Fruit fly (Drosophila melanogaster) whole organism, embryonic: ENCODE results near the gene PK2-R2.
A peak's percentile ranks its signal among the peaks of the same experiment; 100 is the strongest.

ENCODE experiments used
- Abd-B ChIP-seq: fragments of 200-800 bp; sonication (Bioruptor generic); optimal IDR thresholded peaks from 2 replicates; lab custom pipeline; 2018; ENCODE audit warnings: missing biosample characterization, mild to moderate bottlenecking, missing genetic modification characterization, moderate library complexity
- Atf-2 ChIP-seq: fragments of 200-800 bp; sonication (Bioruptor generic); optimal IDR thresholded peaks from 2 replicates; lab custom pipeline; 2016; ENCODE audit warnings: missing biosample characterization, missing genetic modification characterization
- Awh ChIP-seq: fragments of 200-800 bp; sonication (Bioruptor generic); IDR thresholded peaks from 2 replicates; pipeline ENCODE4, ENCODE4 v1.3.6; 2022; ENCODE audit warnings: missing biosample characterization, missing genetic modification characterization
- C15 ChIP-seq: fragments of 200-800 bp; sonication (Bioruptor generic); IDR thresholded peaks from 3 replicates; pipeline ENCODE4 v1.3.6; 2022; ENCODE audit warnings: missing biosample characterization, missing genetic modification characterization
- CG10321 ChIP-seq: fragments of 200-800 bp; sonication (Bioruptor generic); IDR thresholded peaks from 2 replicates; pipeline ENCODE4 v1.3.6; 2022; ENCODE audit warnings: missing biosample characterization, missing genetic modification characterization
- CG13296 ChIP-seq: fragments of 200-800 bp; sonication (Bioruptor generic); optimal IDR thresholded peaks from 3 replicates; lab custom pipeline; 2018; ENCODE audit warnings: missing biosample characterization, mild to moderate bottlenecking, missing genetic modification characterization
- CG14965 ChIP-seq: fragments of 200-800 bp; sonication (Bioruptor generic); optimal IDR thresholded peaks from 2 replicates; lab custom pipeline; 2016; ENCODE audit warnings: missing biosample characterization, missing genetic modification characterization, borderline replicate concordance
- CG15269 ChIP-seq: fragments of 200-800 bp; sonication (Bioruptor generic); optimal IDR thresholded peaks from 2 replicates; lab custom pipeline; 2018; ENCODE audit warnings: missing biosample characterization, mild to moderate bottlenecking, missing genetic modification characterization, moderate library complexity
- CG17829 ChIP-seq: fragments of 200-800 bp; optimal IDR thresholded peaks from 2 replicates; lab custom pipeline; 2019; ENCODE audit warnings: missing biosample characterization, mild to moderate bottlenecking, missing genetic modification characterization, moderate library complexity
- CG2129 ChIP-seq: fragments of 200-800 bp; sonication (Bioruptor generic); IDR thresholded peaks from 2 replicates; pipeline ENCODE4 v1.3.6; 2022; ENCODE audit warnings: missing biosample characterization, missing genetic modification characterization; ENCODE audit not compliant: partially characterized antibody
- CG34422 ChIP-seq: fragments of 200-800 bp; sonication (Bioruptor generic); IDR thresholded peaks from 3 replicates; pipeline ENCODE4 v1.3.6; 2022; ENCODE audit warnings: missing biosample characterization, missing genetic modification characterization
- CG3995 ChIP-seq: fragments of 200-800 bp; sonication (Bioruptor generic); optimal IDR thresholded peaks from 3 replicates; lab custom pipeline; 2016; ENCODE audit warnings: missing biosample characterization, missing genetic modification characterization
- CG4730 ChIP-seq: fragments of 200-800 bp; sonication (Bioruptor generic); IDR thresholded peaks from 2 replicates; pipeline ENCODE4 v1.3.6; 2022; ENCODE audit warnings: missing biosample characterization, missing genetic modification characterization
- CG5180 ChIP-seq: fragments of 200-800 bp; sonication (Bioruptor generic); optimal IDR thresholded peaks from 3 replicates; lab custom pipeline; 2017; ENCODE audit warnings: missing biosample characterization, missing genetic modification characterization, mild to moderate bottlenecking, moderate library complexity, missing genetic modification reagents
- CG6272 ChIP-seq: fragments of 200-800 bp; sonication (Bioruptor generic); IDR thresholded peaks from 2 replicates; pipeline ENCODE4 v1.3.6; 2022; ENCODE audit warnings: missing biosample characterization, missing genetic modification characterization
- CG6813 ChIP-seq: fragments of 200-800 bp; sonication (Bioruptor generic); optimal IDR thresholded peaks from 2 replicates; lab custom pipeline; 2017; ENCODE audit warnings: missing biosample characterization, missing genetic modification characterization, mild to moderate bottlenecking, moderate library complexity, missing genetic modification reagents
- CG7745 ChIP-seq: fragments of 200-800 bp; sonication (Bioruptor generic); optimal IDR thresholded peaks from 2 replicates; lab custom pipeline; 2018; ENCODE audit warnings: missing biosample characterization, mild to moderate bottlenecking, missing genetic modification characterization, moderate library complexity
- CG7928 ChIP-seq: fragments of 200-800 bp; sonication (Bioruptor generic); optimal IDR thresholded peaks from 2 replicates; lab custom pipeline; 2017; ENCODE audit warnings: missing biosample characterization, mild to moderate bottlenecking, missing genetic modification characterization
- CG8388 ChIP-seq: fragments of 200-800 bp; sonication (Bioruptor generic); optimal IDR thresholded peaks from 2 replicates; lab custom pipeline; 2019; ENCODE audit warnings: missing biosample characterization, mild to moderate bottlenecking, missing genetic modification characterization, moderate library complexity
- D19A ChIP-seq: fragments of 200-800 bp; optimal IDR thresholded peaks from 3 replicates; lab custom pipeline; 2019; ENCODE audit warnings: missing biosample characterization, mild to moderate bottlenecking, missing genetic modification characterization, moderate library complexity
- Dip2 ChIP-seq: fragments of 200-800 bp; sonication (Bioruptor generic); IDR thresholded peaks from 2 replicates; pipeline ENCODE4 v1.3.6; 2022; ENCODE audit warnings: missing biosample characterization, missing genetic modification characterization
- Dp ChIP-seq: fragments of 200-800 bp; sonication (Bioruptor generic); optimal IDR thresholded peaks from 2 replicates; lab custom pipeline; 2018; ENCODE audit warnings: missing biosample characterization, mild to moderate bottlenecking, missing genetic modification characterization, moderate library complexity
- E2f2 ChIP-seq: fragments of 200-800 bp; sonication (Bioruptor generic); IDR thresholded peaks from 2 replicates; pipeline ENCODE4 v1.3.6; 2022; ENCODE audit warnings: missing biosample characterization, missing genetic modification characterization
- Ets65A ChIP-seq: fragments of 200-800 bp; sonication (Bioruptor generic); peaks from one replicate; lab custom pipeline; 2016; ENCODE audit warnings: missing biosample characterization, missing genetic modification characterization
- Gsc ChIP-seq: fragments of 200-800 bp; sonication (Bioruptor generic); IDR thresholded peaks from 2 replicates; pipeline ENCODE4 v1.3.6; 2022; ENCODE audit warnings: missing biosample characterization, missing genetic modification characterization
- H15 ChIP-seq: fragments of 200-800 bp; sonication (Bioruptor generic); IDR thresholded peaks from 3 replicates; pipeline ENCODE4 v1.3.6; 2022; ENCODE audit warnings: missing biosample characterization, missing genetic modification characterization
- Jarid2 ChIP-seq: fragments of 200-800 bp; sonication (Bioruptor generic); optimal IDR thresholded peaks from 3 replicates; lab custom pipeline; 2017; ENCODE audit warnings: mild to moderate bottlenecking, missing biosample characterization, missing genetic modification reagents, missing genetic modification characterization
- Lpt ChIP-seq: fragments of >200 bp; optimal IDR thresholded peaks from 2 replicates; lab custom pipeline; 2018; ENCODE audit warnings: missing biosample characterization, missing genetic modification characterization
- Sry-δ ChIP-seq: fragments of 200-800 bp; sonication (Bioruptor generic); optimal IDR thresholded peaks from 2 replicates; lab custom pipeline; 2016; ENCODE audit warnings: missing biosample characterization, missing genetic modification characterization
- ac ChIP-seq: fragments of 200-800 bp; sonication (Bioruptor generic); optimal IDR thresholded peaks from 3 replicates; lab custom pipeline; 2017; ENCODE audit warnings: missing biosample characterization, mild to moderate bottlenecking, missing genetic modification characterization
- bcd ChIP-seq: fragments of 200-800 bp; sonication (Bioruptor generic); optimal IDR thresholded peaks from 2 replicates; lab custom pipeline; 2017; ENCODE audit warnings: missing biosample characterization, mild to moderate bottlenecking, missing genetic modification characterization
- br ChIP-seq: fragments of >200 bp; optimal IDR thresholded peaks from 2 replicates; lab custom pipeline; 2017
- bsh ChIP-seq, 2 experiments: fragments of 200-800 bp; sonication (Bioruptor generic); optimal IDR thresholded peaks; 2 replicates each; lab custom pipeline; 2017 to 2018; ENCODE audit warnings: mild to moderate bottlenecking in 2 of 2, missing biosample characterization in 2 of 2, missing genetic modification characterization in 2 of 2, moderate library complexity in 1 of 2
- da ChIP-seq: fragments of 200-800 bp; sonication (Bioruptor generic); optimal IDR thresholded peaks from 2 replicates; lab custom pipeline; 2016; ENCODE audit warnings: missing biosample characterization, missing genetic modification characterization
- ewg ChIP-seq: fragments of 200-800 bp; sonication (Bioruptor generic); optimal IDR thresholded peaks from 3 replicates; lab custom pipeline; 2017; ENCODE audit warnings: mild to moderate bottlenecking, missing biosample characterization, missing genetic modification reagents, missing genetic modification characterization
- fru ChIP-seq: fragments of >200 bp; optimal IDR thresholded peaks from 2 replicates; lab custom pipeline; 2017
- fu2 ChIP-seq: fragments of 200-800 bp; sonication (Bioruptor generic); optimal IDR thresholded peaks from 2 replicates; lab custom pipeline; 2016; ENCODE audit warnings: missing biosample characterization, missing genetic modification characterization
- gem ChIP-seq: fragments of 200-800 bp; sonication (Bioruptor generic); optimal IDR thresholded peaks from 2 replicates; lab custom pipeline; 2019; ENCODE audit warnings: missing biosample characterization, mild to moderate bottlenecking, missing genetic modification characterization, moderate library complexity
- knrl ChIP-seq: fragments of 200-800 bp; sonication (Bioruptor generic); IDR thresholded peaks from 3 replicates; pipeline ENCODE4 v1.3.6; 2022; ENCODE audit warnings: missing biosample characterization, missing genetic modification characterization; ENCODE audit not compliant: partially characterized antibody
- p53 ChIP-seq: fragments of 200-800 bp; sonication (Bioruptor generic); optimal IDR thresholded peaks from 2 replicates; lab custom pipeline; 2016; ENCODE audit warnings: missing biosample characterization, missing genetic modification characterization
- pan ChIP-seq, 4 experiments: fragments of >200 bp in 3 of 4; fragments of 200-800 bp in 1 of 4; sonication (Bioruptor generic) in 1 of 4; optimal IDR thresholded peaks in 3 of 4; IDR thresholded peaks in 1 of 4; 2 replicates each; pipeline versions ENCODE4 v1.3.6 to Lab custom; 2017 to 2022; ENCODE audit warnings: missing biosample characterization in 2 of 4, missing genetic modification characterization in 2 of 4, mixed read lengths in 1 of 4
- pros ChIP-seq: fragments of 200-800 bp; sonication (Bioruptor generic); optimal IDR thresholded peaks from 3 replicates; lab custom pipeline; 2019; ENCODE audit warnings: missing biosample characterization, mild to moderate bottlenecking, missing genetic modification characterization, moderate library complexity
- repo ChIP-seq: fragments of 200-800 bp; sonication (Bioruptor generic); optimal IDR thresholded peaks from 2 replicates; lab custom pipeline; 2016; ENCODE audit warnings: missing biosample characterization, missing genetic modification characterization
- shn ChIP-seq: fragments of 200-800 bp; sonication (Bioruptor generic); optimal IDR thresholded peaks from 3 replicates; lab custom pipeline; 2016; ENCODE audit warnings: missing biosample characterization, missing genetic modification characterization
- ssp ChIP-seq: fragments of 200-800 bp; sonication (Bioruptor generic); IDR thresholded peaks from 2 replicates; pipeline ENCODE4 v1.3.6; 2022; ENCODE audit warnings: missing biosample characterization, missing genetic modification characterization
- stc ChIP-seq: fragments of 200-800 bp; sonication (Bioruptor generic); IDR thresholded peaks from 2 replicates; pipeline ENCODE4 v1.3.6; 2022; ENCODE audit warnings: missing biosample characterization, missing genetic modification characterization
- tio ChIP-seq: fragments of 200-800 bp; sonication (Bioruptor generic); optimal IDR thresholded peaks from 2 replicates; lab custom pipeline; 2017; ENCODE audit warnings: missing biosample characterization, missing genetic modification characterization, inconsistent platforms
- zen2 ChIP-seq: fragments of 200-800 bp; sonication (Bioruptor generic); IDR thresholded peaks from 3 replicates; pipeline ENCODE4 v1.3.6; 2022; ENCODE audit warnings: missing biosample characterization, missing genetic modification characterization; ENCODE audit not compliant: partially characterized antibody

The PK2-R2 gene

dm6 chr3R:13364175-13365174 is 30.5 kb upstream of the PK2-R2 start, which contains the start of gene Dic1 (continued):
- TF ChIP-seq CG6272 (GFP tag; lab: Robert Waterston, UW) (peak; percentile 85), Abd-B (GFP tag; lab: Kevin White, UChicago) (peak; percentile 96), br (no peak), tio (GFP tag; lab: Kevin White, UChicago) (peak; percentile 98), CG2129 (GFP tag; lab: Robert Waterston, UW) (no peak), Jarid2 (GFP tag; lab: Kevin White, UChicago) (peak; percentile 88), CG7928 (peak; percentile 80), ac (peak; percentile 74), stc (GFP tag; lab: Robert Waterston, UW) (peak; percentile 89), CG7745 (tag; lab: Kevin White, UChicago) (no peak), Atf-2 (GFP tag; lab: Kevin White, UChicago) (peak; percentile 92), Sry-δ (peak; percentile 46), Ets65A (GFP tag; lab: Kevin White, UChicago) (peak; percentile 98), gem (tag; lab: Kevin White, UChicago) (peak; percentile 98), zen2 (GFP tag; lab: Robert Waterston, UW) (no peak), CG5180 (GFP tag; lab: Kevin White, UChicago) (peak; percentile 92), knrl (GFP tag; lab: Robert Waterston, UW) (no peak), C15 (GFP tag; lab: Robert Waterston, UW) (peak; percentile 65; the same call in 2 of the 3 replicates), fru (no peak), ewg (GFP tag; lab: Kevin White, UChicago) (peak; percentile 93), pan (optimal IDR thresholded peaks at IDR 0.05; lab: Kevin White, UChicago) (no peak), pan (GFP tag; optimal IDR thresholded peaks at IDR 0.05 in 1 of 2, IDR thresholded peaks at IDR 0.05 in 1 of 2) (peak in 1 of 2 experiments; percentile 93), CG34422 (GFP tag; lab: Robert Waterston, UW) (peak; percentile 88), CG13296 (GFP tag; lab: Kevin White, UChicago) (peak; percentile 98), ssp (peak; percentile 82), bcd (GFP tag; lab: Kevin White, UChicago) (peak; percentile 99), CG4730 (GFP tag; lab: Robert Waterston, UW) (peak; percentile 81), bsh (GFP tag; optimal IDR thresholded peaks at IDR 0.05; lab: Kevin White, UChicago) (peak; percentile 85 to 96), repo (GFP tag; lab: Kevin White, UChicago) (peak; percentile 82), CG8388 (peak; percentile 96), fu2 (GFP tag; lab: Kevin White, UChicago) (peak; percentile 91), CG6813 (GFP tag; lab: Kevin White, UChicago) (peak; percentile 93), p53 (peak; percentile 66), shn (GFP tag; lab: Kevin White, UChicago) (peak; percentile 86), Awh (peak; percentile 72), Lpt (GFP tag; lab: Kevin White, UChicago) (no peak), Gsc (GFP tag; lab: Robert Waterston, UW) (peak; percentile 74; the same call in 1 of the 2 replicates), CG3995 (GFP tag; lab: Kevin White, UChicago) (peak; percentile 74), CG14965 (GFP tag; lab: Kevin White, UChicago) (no peak), da (GFP tag; lab: Kevin White, UChicago) (peak; percentile 77), E2f2 (peak; percentile 71), pros (GFP tag; lab: Kevin White, UChicago) (peak; percentile 45), H15 (GFP tag; lab: Robert Waterston, UW) (peak; percentile 83), D19A (tag; lab: Kevin White, UChicago) (peak; percentile 95), Dip2 (GFP tag; lab: Robert Waterston, UW) (peak; percentile 63; the same call in 1 of the 2 replicates), CG17829 (tag; lab: Kevin White, UChicago) (peak; percentile 94), CG15269 (peak; percentile 97), Dp (GFP tag; lab: Kevin White, UChicago) (no peak), CG10321 (GFP tag; lab: Robert Waterston, UW) (peak; percentile 30; the same call in 1 of the 2 replicates)
